Fruit fly (Drosophila melanogaster): ENCODE results near the gene Recs1.

The Recs1 gene

DNA sequence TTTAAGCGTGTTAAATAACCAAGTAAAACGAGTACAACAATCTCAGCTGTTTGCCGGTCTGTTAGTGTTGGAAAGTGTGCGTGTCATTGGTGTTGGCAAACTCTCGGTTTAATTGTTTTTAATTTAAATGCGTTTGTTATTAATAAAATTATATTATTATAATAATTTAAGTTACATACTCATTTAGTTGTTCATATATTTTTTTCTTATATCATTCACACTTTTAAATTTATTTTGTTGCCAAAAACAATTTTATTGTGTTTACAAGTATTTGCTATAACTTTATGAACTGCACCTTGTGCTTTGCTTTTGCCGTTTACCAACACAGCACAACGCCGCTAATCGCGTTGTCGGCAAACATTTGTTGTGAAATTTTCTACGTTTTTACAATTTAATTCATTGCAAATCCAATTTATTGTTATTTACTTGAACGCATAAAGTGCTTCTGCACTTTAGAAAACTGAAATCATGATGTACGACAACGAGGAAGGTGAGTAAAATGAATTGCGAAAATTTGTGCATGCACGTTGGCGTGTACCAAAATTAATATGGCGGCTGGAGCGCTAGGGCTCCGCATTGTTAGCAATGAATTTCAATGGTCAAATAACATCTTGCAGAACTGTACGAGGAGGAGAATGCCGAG is 28.0 kb downstream of the Recs1 start, which contains the start of the genes 140up and Polr2B (continued):
- TF ChIP-seq Dek (tag; optimal IDR thresholded peaks at IDR 0.05) (peak; percentile 90), her (GFP tag; optimal IDR thresholded peaks at IDR 0.05) (peak; percentile 38), E2f2 (GFP tag; IDR thresholded peaks at IDR 0.05) (peak; percentile 70), Oaz (GFP tag; IDR thresholded peaks at IDR 0.05) (peak; percentile 63), Fer3 (tag; optimal IDR thresholded peaks at IDR 0.05) (peak; percentile 94), CG6813 (GFP tag; optimal IDR thresholded peaks at IDR 0.05) (peak; percentile 74), CG4820 (GFP tag; optimal IDR thresholded peaks at IDR 0.05) (peak; percentile 91), CG13287 (GFP tag; IDR thresholded peaks at IDR 0.05; ENCODE audit: partially characterized antibody) (peak; percentile 48; the same call in 1 of the 2 replicates), Kr (GFP tag; optimal IDR thresholded peaks at IDR 0.05) (no peak), Neu2 (GFP tag; optimal IDR thresholded peaks at IDR 0.05; ENCODE audit: borderline replicate concordance) (no peak), gsb (GFP tag; IDR thresholded peaks at IDR 0.05) (peak; percentile 84), jumu (GFP tag; optimal IDR thresholded peaks at IDR 0.05) (peak; percentile 76), CoRest (tag; optimal IDR thresholded peaks at IDR 0.05) (peak; percentile 97), Ets65A (GFP tag) (peak; percentile 94), vnd (GFP tag; IDR thresholded peaks at IDR 0.05; ENCODE audit: partially characterized antibody) (no peak), Hmr (GFP tag; optimal IDR thresholded peaks at IDR 0.05) (peak; percentile 94), gfzf (GFP tag; optimal IDR thresholded peaks at IDR 0.05) (no peak), CG17829 (tag; optimal IDR thresholded peaks at IDR 0.05) (peak; percentile 96), sr (GFP tag; IDR thresholded peaks at IDR 0.05) (peak; percentile 44; the same call in 1 of the 3 replicates), Blimp-1 (GFP tag; optimal IDR thresholded peaks at IDR 0.05) (peak; percentile 91), TFAM (GFP tag; optimal IDR thresholded peaks at IDR 0.05) (peak; percentile 19), wdn (GFP tag; IDR thresholded peaks at IDR 0.05) (peak; percentile 93), CG10209 (GFP tag; optimal IDR thresholded peaks at IDR 0.05) (peak; percentile 95), scrt (GFP tag; optimal IDR thresholded peaks at IDR 0.05) (peak; percentile 77), CG4424 (GFP tag; optimal IDR thresholded peaks at IDR 0.05) (peak; percentile 94), CG1233 (GFP tag; optimal IDR thresholded peaks at IDR 0.05) (peak; percentile 92), CG17328 (GFP tag; IDR thresholded peaks at IDR 0.05) (peak; percentile 87), CG9817 (tag; optimal IDR thresholded peaks at IDR 0.05) (peak; percentile 95), CG2129 (GFP tag; IDR thresholded peaks at IDR 0.05; ENCODE audit: partially characterized antibody) (no peak), org-1 (GFP tag; optimal IDR thresholded peaks at IDR 0.05) (peak; percentile 81), lmd (GFP tag; IDR thresholded peaks at IDR 0.05) (peak; percentile 95), crc (GFP tag; optimal IDR thresholded peaks at IDR 0.05) (peak; percentile 53), pita (GFP tag; optimal IDR thresholded peaks at IDR 0.05) (no peak), CG4404 (GFP tag; IDR thresholded peaks at IDR 0.05) (peak; percentile 91), Jarid2 (GFP tag; optimal IDR thresholded peaks at IDR 0.05) (peak; percentile 70), mirr (GFP tag; optimal IDR thresholded peaks at IDR 0.05) (peak; percentile 47), nmo (GFP tag; optimal IDR thresholded peaks at IDR 0.05) (peak; percentile 95), CG12769 (tag; optimal IDR thresholded peaks at IDR 0.05) (no peak), CG3847 (GFP tag; IDR thresholded peaks at IDR 0.05) (peak; percentile 97), cato (GFP tag; optimal IDR thresholded peaks at IDR 0.05; ENCODE audit: borderline replicate concordance) (peak; percentile 93), Awh (GFP tag; IDR thresholded peaks at IDR 0.05) (peak; percentile 89), B-H2 (GFP tag; optimal IDR thresholded peaks at IDR 0.05) (peak; percentile 95), CG12744 (GFP tag; optimal IDR thresholded peaks at IDR 0.05) (peak; percentile 55), Scr (GFP tag; IDR thresholded peaks at IDR 0.05; ENCODE audit: partially characterized antibody) (peak; percentile 26; the same call in 1 of the 2 replicates), emc (GFP tag; optimal IDR thresholded peaks at IDR 0.05) (peak; percentile 41), fd3F (GFP tag; optimal IDR thresholded peaks at IDR 0.05) (peak; percentile 91), sisA (GFP tag; IDR thresholded peaks at IDR 0.05) (peak; percentile 93), CG8089 (GFP tag; optimal IDR thresholded peaks at IDR 0.05) (peak; percentile 68), HLH3B (GFP tag; IDR thresholded peaks at IDR 0.05) (peak; percentile 90)

All from whole organism, embryonic.